Worm (Caenorhabditis elegans): ENCODE data around the gene bigr-1.

DNA sequence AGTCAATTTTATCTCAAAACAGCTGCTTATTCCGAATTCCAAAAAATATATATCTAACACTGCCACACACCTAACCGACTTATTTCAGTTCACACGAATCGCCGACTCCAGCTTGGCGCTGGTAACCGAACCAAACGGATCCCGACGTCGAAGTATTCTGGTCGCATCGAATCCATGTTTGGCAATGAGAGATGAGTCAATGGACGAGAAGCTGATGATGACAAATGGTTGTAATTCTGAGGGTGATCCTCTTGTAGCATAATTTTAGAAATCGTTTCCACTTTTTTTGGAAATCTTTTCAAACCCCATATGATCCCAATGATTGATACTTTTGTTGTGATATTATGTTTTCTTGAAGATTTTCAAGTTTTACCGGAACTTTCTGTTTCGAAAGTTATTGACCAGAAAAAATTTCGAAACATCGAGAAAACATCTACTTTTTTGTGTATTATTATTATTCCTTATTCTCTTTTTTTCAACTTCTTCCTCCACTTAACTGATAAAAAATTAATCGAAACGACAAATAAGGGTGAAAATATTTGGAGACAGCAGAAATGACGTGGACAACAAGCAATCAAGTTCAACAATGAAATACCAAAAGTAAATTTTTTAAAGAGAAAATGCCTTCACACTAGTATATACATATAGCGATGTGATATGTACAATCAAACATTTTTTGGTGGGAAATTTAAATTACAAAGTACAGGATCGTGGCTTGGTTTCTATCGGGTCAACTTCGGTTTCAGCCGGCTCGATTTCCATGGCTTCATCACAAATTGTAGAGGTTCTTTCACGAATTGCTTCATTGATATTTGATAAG is 31.4 kb upstream of the bigr-1 start:
- TF ChIP-seq him-1 (tag; optimal IDR thresholded peaks at IDR 0.05) (no peak), dao-5 (tag; optimal IDR thresholded peaks at IDR 0.05) (no peak)
